Worm (Caenorhabditis elegans): ENCODE measurements around the gene asg-2.
A peak's percentile ranks its signal among the peaks of the same experiment; 100 is the strongest.

asg-2 gene

ce11 chrX:6819633-6820032, 21.4 kb upstream of the asg-2 start (continued):
- no peak for TF ChIP-seq lin-13 (GFP tag; optimal IDR thresholded peaks at IDR 0.05)
- no peak for TF ChIP-seq F10B5.3 (tag; optimal IDR thresholded peaks at IDR 0.05)
- peak; percentile 61 for TF ChIP-seq nhr-28 (tag; optimal IDR thresholded peaks at IDR 0.05)
- TF ChIP-seq T26A8.4 (GFP tag; IDR thresholded peaks at IDR 0.05): no peak
- TF ChIP-seq cey-2 (tag; optimal IDR thresholded peaks at IDR 0.05; ENCODE audit: borderline replicate concordance, insufficient read depth): no peak
- no peak for TF ChIP-seq lin-15B (tag; optimal IDR thresholded peaks at IDR 0.05)

- TF ChIP-seq aha-1 (tag): peak; percentile 88
- TF ChIP-seq hlh-30 (tag; optimal IDR thresholded peaks at IDR 0.05; ENCODE audit: insufficient read depth): no peak
Measured at ce11 chrX:6822552-6822951, 18.5 kb upstream of the asg-2 start.

- TF ChIP-seq nhr-11 (tag; optimal IDR thresholded peaks at IDR 0.05): peak; percentile 1
- TF ChIP-seq aha-1 (tag): peak; percentile 63
- TF ChIP-seq hlh-11 (tag; optimal IDR thresholded peaks at IDR 0.05): peak; percentile 55
- TF ChIP-seq nhr-41 (GFP tag; IDR thresholded peaks at IDR 0.05): no peak
Measured at ce11 chrX:6823218-6823979, 17.7 kb upstream of the asg-2 start, which contains the start of gene gei-15. Gene gei-15 (minus strand): TSS chrX:6823268.

- TF ChIP-seq ZK337.2 (GFP tag; IDR thresholded peaks at IDR 0.05) (0 out of 2 replicates have a peak, but pooled peaks have one; percentile 20), dmd-6 (GFP tag; IDR thresholded peaks at IDR 0.05) (peak; percentile 11; the same call in 1 of the 2 replicates), snpc-1.2 (GFP tag; IDR thresholded peaks at IDR 0.05) (no peak), ceh-20 (GFP tag; IDR thresholded peaks at IDR 0.05) (0 out of 2 replicates have a peak, but pooled peaks have one; percentile 54), daf-16 (GFP tag; optimal IDR thresholded peaks at IDR 0.05) (peak in 1 of 2 experiments; percentile 82), daf-16 (tag; optimal IDR thresholded peaks at IDR 0.05) (no peak), hlh-11 (tag; optimal IDR thresholded peaks at IDR 0.05) (peak; percentile 69), nhr-11 (tag; optimal IDR thresholded peaks at IDR 0.05) (peak; percentile 55), ceh-44 (GFP tag; IDR thresholded peaks at IDR 0.05) (no peak), hlh-30 (tag; optimal IDR thresholded peaks at IDR 0.05; ENCODE audit: insufficient read depth) (peak; percentile 14)
Measured at ce11 chrX:6825840-6826239, 15.2 kb upstream of the asg-2 start, which contains the start of gene F41B4.1. Gene F41B4.1 (minus strand): TSS chrX:6825862.

ce11 chrX:6835166-6835565, 5.9 kb upstream of the asg-2 start, which contains the start of gene F41B4.2:
Gene F41B4.2 (minus strand): TSS chrX:6835266.
- TF ChIP-seq aha-1 (tag): peak; percentile 57
- TF ChIP-seq fos-1 (tag; optimal IDR thresholded peaks at IDR 0.05): no peak

ce11 chrX:6836065-6836527, 5.0 kb upstream of the asg-2 start, which contains the start of gene F41B4.3:
Gene F41B4.3 (minus strand): TSS chrX:6836115.
- TF ChIP-seq nhr-28 (tag; optimal IDR thresholded peaks at IDR 0.05): no peak
- peak; percentile 69 for TF ChIP-seq hlh-30 (tag; optimal IDR thresholded peaks at IDR 0.05; ENCODE audit: insufficient read depth)
- TF ChIP-seq mdl-1 (tag; optimal IDR thresholded peaks at IDR 0.05): peak in 1 of 2 experiments; percentile 31
- peak in 1 of 2 experiments; percentile 73 for TF ChIP-seq unc-62 (GFP tag; optimal IDR thresholded peaks at IDR 0.05 in 1 of 2)
- TF ChIP-seq unc-62 (tag; optimal IDR thresholded peaks at IDR 0.05): no peak

ce11 chrX:6844394-6845072, 3.5 kb downstream of the asg-2 start, which contains the start of gene C53B7.3:
Gene C53B7.3 (plus strand): TSS chrX:6844755.
- peak in 1 of 2 experiments; percentile 78 for TF ChIP-seq daf-16 (GFP tag; optimal IDR thresholded peaks at IDR 0.05)
- no peak for TF ChIP-seq daf-16 (tag; optimal IDR thresholded peaks at IDR 0.05)
- TF ChIP-seq mxl-2 (GFP tag; conservative IDR thresholded peaks at IDR 0.05): no peak
- no peak for TF ChIP-seq nhr-237 (tag; optimal IDR thresholded peaks at IDR 0.05)
- TF ChIP-seq pha-4 (GFP tag; IDR thresholded peaks at IDR 0.05): no peak
- peak; percentile 44 for TF ChIP-seq pha-4 (tag; optimal IDR thresholded peaks at IDR 0.05)
- no peak for TF ChIP-seq lsy-2 (tag; optimal IDR thresholded peaks at IDR 0.05)
- no peak for TF ChIP-seq nhr-28 (tag; optimal IDR thresholded peaks at IDR 0.05)
- peak in 1 of 2 experiments; percentile 92 for TF ChIP-seq unc-62 (GFP tag; optimal IDR thresholded peaks at IDR 0.05 in 1 of 2)
- TF ChIP-seq unc-62 (tag; optimal IDR thresholded peaks at IDR 0.05): no peak
